Worm (Caenorhabditis elegans): ENCODE results near the gene W02F12.8.

ce11 chrV:6673967-6674366, 20.6 kb downstream of the W02F12.8 start, which contains the start of gene cest-31:
- TF ChIP-seq ama-1 (optimal IDR thresholded peaks at IDR 0.05) (no peak), unc-86 (tag; optimal IDR thresholded peaks at IDR 0.05) (no peak), tbx-2 (tag; optimal IDR thresholded peaks at IDR 0.05) (no peak), ceh-48 (tag; optimal IDR thresholded peaks at IDR 0.05) (no peak)

All from whole organism, late embryonic.